Fruit fly (Drosophila melanogaster) whole organism, embryonic: ENCODE measurements around the gene CG8379.

Experiments used
- Aef1 ChIP-seq: fragments of 200-800 bp; sonication (Bioruptor generic); IDR thresholded peaks from 3 replicates; pipeline ENCODE4 v1.3.6; 2022; ENCODE audit warnings: missing biosample characterization, missing genetic modification characterization
- CG11398 ChIP-seq: fragments of 200-800 bp; sonication (Bioruptor generic); optimal IDR thresholded peaks from 2 replicates; lab custom pipeline; 2016; ENCODE audit warnings: missing biosample characterization, missing genetic modification characterization
- CG12155 ChIP-seq: fragments of 200-800 bp; sonication (Bioruptor generic); optimal IDR thresholded peaks from 3 replicates; lab custom pipeline; 2016; ENCODE audit warnings: missing biosample characterization, missing genetic modification characterization
- CG12236 ChIP-seq: fragments of 200-800 bp; sonication (Bioruptor generic); optimal IDR thresholded peaks from 2 replicates; lab custom pipeline; 2016; ENCODE audit warnings: missing biosample characterization, missing genetic modification characterization
- CG12299 ChIP-seq: fragments of 200-800 bp; sonication (Bioruptor generic); optimal IDR thresholded peaks from 2 replicates; lab custom pipeline; 2018; ENCODE audit warnings: missing biosample characterization, mild to moderate bottlenecking, missing genetic modification characterization
- CG12942 ChIP-seq: fragments of 200-800 bp; sonication (Bioruptor generic); optimal IDR thresholded peaks from 3 replicates; lab custom pipeline; 2016; ENCODE audit warnings: missing biosample characterization, missing genetic modification characterization
- CG13296 ChIP-seq: fragments of 200-800 bp; sonication (Bioruptor generic); optimal IDR thresholded peaks from 3 replicates; lab custom pipeline; 2018; ENCODE audit warnings: missing biosample characterization, mild to moderate bottlenecking, missing genetic modification characterization
- CG15269 ChIP-seq: fragments of 200-800 bp; sonication (Bioruptor generic); optimal IDR thresholded peaks from 2 replicates; lab custom pipeline; 2018; ENCODE audit warnings: missing biosample characterization, mild to moderate bottlenecking, missing genetic modification characterization, moderate library complexity
- CG15601 ChIP-seq: fragments of 200-800 bp; sonication (Bioruptor generic); optimal IDR thresholded peaks from 3 replicates; lab custom pipeline; 2019; ENCODE audit warnings: missing biosample characterization, mild to moderate bottlenecking, missing genetic modification characterization, moderate library complexity
- CG17359 ChIP-seq: fragments of 200-800 bp; sonication (Bioruptor generic); optimal IDR thresholded peaks from 3 replicates; lab custom pipeline; 2018; ENCODE audit warnings: missing biosample characterization, mild to moderate bottlenecking, missing genetic modification characterization, moderate library complexity
- CG18619 ChIP-seq: fragments of 200-800 bp; sonication (Bioruptor generic); optimal IDR thresholded peaks from 3 replicates; lab custom pipeline; 2017; ENCODE audit warnings: missing biosample characterization, mild to moderate bottlenecking, missing genetic modification characterization
- CG31224 ChIP-seq: fragments of 200-800 bp; sonication (Bioruptor generic); IDR thresholded peaks from 2 replicates; pipeline ENCODE4 v1.3.6; 2022; ENCODE audit warnings: missing biosample characterization, missing genetic modification characterization
- CG4617 ChIP-seq: fragments of 200-800 bp; sonication (Bioruptor generic); optimal IDR thresholded peaks from 3 replicates; lab custom pipeline; 2016; ENCODE audit warnings: missing biosample characterization, missing genetic modification characterization, borderline replicate concordance
- CG6272 ChIP-seq: fragments of 200-800 bp; sonication (Bioruptor generic); IDR thresholded peaks from 2 replicates; pipeline ENCODE4 v1.3.6; 2022; ENCODE audit warnings: missing biosample characterization, missing genetic modification characterization
- CG7786 ChIP-seq: fragments of 200-800 bp; sonication (Bioruptor generic); optimal IDR thresholded peaks from 2 replicates; lab custom pipeline; 2016; ENCODE audit warnings: missing biosample characterization, missing genetic modification characterization
- CG8281 ChIP-seq: fragments of 200-800 bp; sonication (Bioruptor generic); optimal IDR thresholded peaks from 2 replicates; lab custom pipeline; 2018; ENCODE audit warnings: missing biosample characterization, mild to moderate bottlenecking, missing genetic modification characterization, moderate library complexity
- CG8359 ChIP-seq: fragments of 200-800 bp; sonication (Bioruptor generic); optimal IDR thresholded peaks from 2 replicates; lab custom pipeline; 2017; ENCODE audit warnings: missing biosample characterization, mild to moderate bottlenecking, missing genetic modification characterization, borderline replicate concordance
- Camta ChIP-seq: fragments of 200-800 bp; sonication (Bioruptor generic); optimal IDR thresholded peaks from 2 replicates; lab custom pipeline; 2016; ENCODE audit warnings: missing biosample characterization, missing genetic modification characterization
- Dip3 ChIP-seq: fragments of 200-800 bp; sonication (Bioruptor generic); optimal IDR thresholded peaks from 3 replicates; lab custom pipeline; 2016; ENCODE audit warnings: missing biosample characterization, missing genetic modification characterization
- Dp ChIP-seq: fragments of 200-800 bp; sonication (Bioruptor generic); optimal IDR thresholded peaks from 2 replicates; lab custom pipeline; 2018; ENCODE audit warnings: missing biosample characterization, mild to moderate bottlenecking, missing genetic modification characterization, moderate library complexity
- Eip74EF ChIP-seq, 2 experiments: fragments of 200-800 bp in 1 of 2; fragments of >200 bp in 1 of 2; sonication (Bioruptor generic) in 1 of 2; optimal IDR thresholded peaks; 2 replicates each; lab custom pipeline; 2017 to 2019; ENCODE audit warnings: missing biosample characterization in 2 of 2, missing genetic modification characterization in 2 of 2, mild to moderate bottlenecking in 1 of 2, moderate library complexity in 1 of 2
- Fer2 ChIP-seq: fragments of 200-800 bp; sonication (Bioruptor generic); optimal IDR thresholded peaks from 2 replicates; lab custom pipeline; 2018; ENCODE audit warnings: missing biosample characterization, mild to moderate bottlenecking, missing genetic modification characterization, moderate library complexity
- Hr78 ChIP-seq, 2 experiments: fragments of 200-800 bp in 1 of 2; fragments of >200 bp in 1 of 2; sonication (Bioruptor generic) in 1 of 2; optimal IDR thresholded peaks; 2 replicates each; lab custom pipeline; 2017 to 2019; ENCODE audit warnings: missing biosample characterization in 2 of 2, missing genetic modification characterization in 2 of 2, mild to moderate bottlenecking in 1 of 2, moderate library complexity in 1 of 2
- NC2α ChIP-seq: fragments of 200-800 bp; sonication (Bioruptor generic); optimal IDR thresholded peaks from 2 replicates; lab custom pipeline; 2016; ENCODE audit warnings: missing biosample characterization, missing genetic modification characterization
- Neu2 ChIP-seq: fragments of 200-800 bp; sonication (Bioruptor generic); optimal IDR thresholded peaks from 3 replicates; lab custom pipeline; 2016; ENCODE audit warnings: missing biosample characterization, missing genetic modification characterization, borderline replicate concordance
- Nf-YA ChIP-seq: fragments of 200-800 bp; sonication (Bioruptor generic); IDR thresholded peaks from 2 replicates; pipeline ENCODE4 v1.3.6; 2022; ENCODE audit warnings: missing biosample characterization, missing genetic modification characterization
- Nf-YB ChIP-seq: fragments of 200-800 bp; sonication (Bioruptor generic); optimal IDR thresholded peaks from 3 replicates; lab custom pipeline; 2019; ENCODE audit warnings: missing biosample characterization, mild to moderate bottlenecking, missing genetic modification characterization, moderate library complexity
- Stat92E ChIP-seq, 3 experiments: fragments of >200 bp in 2 of 3; fragments of 200-800 bp in 1 of 3; sonication (Bioruptor generic) in 1 of 3; optimal IDR thresholded peaks; 2 replicates each; lab custom pipeline; 2017 to 2019; ENCODE audit warnings: missing biosample characterization in 3 of 3, missing genetic modification characterization in 3 of 3, mild to moderate bottlenecking in 1 of 3, moderate library complexity in 1 of 3
- Tbp ChIP-seq: fragments of >200 bp; optimal IDR thresholded peaks from 2 replicates; lab custom pipeline; 2018; ENCODE audit warnings: missing biosample characterization, missing genetic modification characterization
- abd-A ChIP-seq: fragments of 200-800 bp; sonication (Bioruptor generic); optimal IDR thresholded peaks from 3 replicates; lab custom pipeline; 2019; ENCODE audit warnings: missing biosample characterization, mild to moderate bottlenecking, missing genetic modification characterization, moderate library complexity
- bcd ChIP-seq: fragments of 200-800 bp; sonication (Bioruptor generic); optimal IDR thresholded peaks from 2 replicates; lab custom pipeline; 2017; ENCODE audit warnings: missing biosample characterization, mild to moderate bottlenecking, missing genetic modification characterization
- cato ChIP-seq: fragments of 200-800 bp; sonication (Bioruptor generic); optimal IDR thresholded peaks from 2 replicates; lab custom pipeline; 2016; ENCODE audit warnings: missing biosample characterization, missing genetic modification characterization, borderline replicate concordance
- crol ChIP-seq: fragments of 200-800 bp; sonication (Bioruptor generic); IDR thresholded peaks from 2 replicates; pipeline ENCODE4 v1.3.6; 2022; ENCODE audit warnings: missing biosample characterization, missing genetic modification characterization
- dpn ChIP-seq, 2 experiments: fragments of 200-800 bp; sonication (Bioruptor generic); optimal IDR thresholded peaks; 3 replicates each; lab custom pipeline; 2016; ENCODE audit warnings: missing biosample characterization in 2 of 2, missing genetic modification characterization in 2 of 2
- eve ChIP-seq, 2 experiments: fragments of >200 bp; optimal IDR thresholded peaks; 2 replicates each; lab custom pipeline; 2017; ENCODE audit warnings: missing biosample characterization in 2 of 2, missing genetic modification characterization in 2 of 2
- fd3F ChIP-seq: fragments of 200-800 bp; sonication (Bioruptor generic); optimal IDR thresholded peaks from 2 replicates; lab custom pipeline; 2018; ENCODE audit warnings: missing biosample characterization, mild to moderate bottlenecking, missing genetic modification characterization, moderate library complexity
- fd64A ChIP-seq: fragments of 200-800 bp; sonication (Bioruptor generic); optimal IDR thresholded peaks from 3 replicates; lab custom pipeline; 2018; ENCODE audit warnings: missing biosample characterization, mild to moderate bottlenecking, missing genetic modification characterization
- ftz-f1 ChIP-seq: fragments of 200-800 bp; sonication (Bioruptor generic); optimal IDR thresholded peaks from 2 replicates; lab custom pipeline; 2016; ENCODE audit warnings: missing biosample characterization, missing genetic modification characterization
- gt ChIP-seq: fragments of 200-800 bp; sonication (Bioruptor generic); IDR thresholded peaks from 2 replicates; pipeline ENCODE4 v1.3.6; 2022; ENCODE audit warnings: missing biosample characterization, missing genetic modification characterization
- h ChIP-seq: fragments of >200 bp; optimal IDR thresholded peaks from 2 replicates; lab custom pipeline; 2017
- kah ChIP-seq: fragments of 200-800 bp; sonication (Bioruptor generic); optimal IDR thresholded peaks from 2 replicates; lab custom pipeline; 2018; ENCODE audit warnings: missing biosample characterization, mild to moderate bottlenecking, missing genetic modification characterization
- lab ChIP-seq: fragments of 200-800 bp; sonication (Bioruptor generic); optimal IDR thresholded peaks from 3 replicates; lab custom pipeline; 2017; ENCODE audit warnings: missing biosample characterization, missing genetic modification characterization, mild to moderate bottlenecking, moderate library complexity, missing genetic modification reagents
- lov ChIP-seq, 2 experiments: fragments of 200-800 bp in 1 of 2; fragments of >200 bp in 1 of 2; sonication (Bioruptor generic) in 1 of 2; IDR thresholded peaks in 1 of 2; optimal IDR thresholded peaks in 1 of 2; 2 replicates in 1 of 2; 3 replicates in 1 of 2; pipeline versions ENCODE4 v1.3.6 to Lab custom; 2017 to 2022; ENCODE audit warnings: missing biosample characterization in 1 of 2, missing genetic modification characterization in 1 of 2
- mld ChIP-seq: fragments of 200-800 bp; sonication (Bioruptor generic); IDR thresholded peaks from 3 replicates; pipeline ENCODE4 v1.3.6; 2022; ENCODE audit warnings: missing biosample characterization, missing genetic modification characterization; ENCODE audit not compliant: partially characterized antibody
- pzg ChIP-seq: fragments of 200-800 bp; sonication (Bioruptor generic); optimal IDR thresholded peaks from 3 replicates; lab custom pipeline; 2018; ENCODE audit warnings: missing biosample characterization, mild to moderate bottlenecking, missing genetic modification characterization, moderate library complexity
- ro ChIP-seq: fragments of 200-800 bp; sonication (Bioruptor generic); IDR thresholded peaks from 2 replicates; pipeline ENCODE4 v1.3.6; 2022; ENCODE audit warnings: missing biosample characterization, missing genetic modification characterization
- sens ChIP-seq: fragments of 200-800 bp; sonication (Bioruptor generic); peaks from one replicate; lab custom pipeline; 2016; ENCODE audit warnings: missing biosample characterization, missing genetic modification characterization
- vvl ChIP-seq: fragments of 200-800 bp; sonication (Bioruptor generic); IDR thresholded peaks from 2 replicates; pipeline ENCODE4 v1.3.6; 2022; ENCODE audit warnings: missing biosample characterization, missing genetic modification characterization

The CG8379 gene

dm6 chr3R:8812342-8812966 is 11.8 kb upstream of the CG8379 start (continued):
- TF ChIP-seq lov (optimal IDR thresholded peaks at IDR 0.05; lab: Kevin White, UChicago): no peak
- no peak; the same call in 2 of the 3 replicates for TF ChIP-seq lov (GFP tag; IDR thresholded peaks at IDR 0.05; lab: Robert Waterston, UW)
- peak in 1 of 2 experiments; percentile 36 for TF ChIP-seq Hr78 (GFP tag; optimal IDR thresholded peaks at IDR 0.05; lab: Kevin White, UChicago)
- no peak for TF ChIP-seq Nf-YB (GFP tag; lab: Kevin White, UChicago)
- TF ChIP-seq CG17359: peak; percentile 63
- no peak for TF ChIP-seq fd64A (GFP tag; lab: Kevin White, UChicago)
- TF ChIP-seq lab: no peak
- TF ChIP-seq crol (GFP tag; lab: Robert Waterston, UW): peak; percentile 43; the same call in 1 of the 2 replicates
- no peak for TF ChIP-seq Dp (GFP tag; lab: Kevin White, UChicago)
- peak; percentile 23; the same call in 1 of the 2 replicates for TF ChIP-seq CG31224 (GFP tag; lab: Robert Waterston, UW)
- no peak for TF ChIP-seq CG12236 (GFP tag; lab: Kevin White, UChicago)
- TF ChIP-seq CG4617: no peak
- TF ChIP-seq CG15601 (tag; lab: Kevin White, UChicago): peak; percentile 12
- TF ChIP-seq CG8359 (GFP tag; lab: Kevin White, UChicago): no peak
- no peak for TF ChIP-seq mld (GFP tag; lab: Robert Waterston, UW)
- no peak for TF ChIP-seq CG12299
- TF ChIP-seq CG13296 (GFP tag; lab: Kevin White, UChicago): peak; percentile 40
- peak; percentile 11 for TF ChIP-seq CG11398 (GFP tag; lab: Kevin White, UChicago)
- no peak for TF ChIP-seq cato
- 0 out of 2 replicates have a peak, but pooled peaks have one; percentile 13 for TF ChIP-seq Nf-YA
- TF ChIP-seq CG18619 (GFP tag; lab: Kevin White, UChicago): no peak
- TF ChIP-seq CG6272: peak; percentile 53; the same call in 1 of the 2 replicates
- TF ChIP-seq dpn (GFP tag; optimal IDR thresholded peaks at IDR 0.05; lab: Kevin White, UChicago): peak; percentile 43 to 44
- TF ChIP-seq Stat92E (GFP tag; optimal IDR thresholded peaks at IDR 0.05; lab: Kevin White, UChicago): peak in 1 of 3 experiments; percentile 34
- peak; percentile 20 for TF ChIP-seq kah (GFP tag; lab: Kevin White, UChicago)
- no peak for TF ChIP-seq h (lab: Kevin White, UChicago)
- TF ChIP-seq CG12155 (GFP tag; lab: Kevin White, UChicago): peak; percentile 35
- no peak for TF ChIP-seq pzg
- TF ChIP-seq gt (GFP tag; lab: Robert Waterston, UW): no peak
- peak; percentile 48 for TF ChIP-seq abd-A (tag; lab: Kevin White, UChicago)
- TF ChIP-seq Dip3 (GFP tag; lab: Kevin White, UChicago): peak; percentile 13
- no peak for TF ChIP-seq Neu2 (GFP tag; lab: Kevin White, UChicago)
- no peak for TF ChIP-seq NC2α (GFP tag; lab: Kevin White, UChicago)
- TF ChIP-seq vvl (GFP tag; lab: Robert Waterston, UW): peak; percentile 83
- TF ChIP-seq ftz-f1: no peak
- TF ChIP-seq bcd: no peak
- peak; percentile 12 for TF ChIP-seq Fer2 (tag; lab: Kevin White, UChicago)
- TF ChIP-seq sens (GFP tag; lab: Kevin White, UChicago): peak; percentile 92
- peak; percentile 40 for TF ChIP-seq Camta
- peak; percentile 47; the same call in 2 of the 3 replicates for TF ChIP-seq Aef1 (GFP tag; lab: Robert Waterston, UW)
- TF ChIP-seq CG12942 (GFP tag; lab: Kevin White, UChicago): peak; percentile 7
- peak in 1 of 2 experiments; percentile 83 for TF ChIP-seq eve (GFP tag; optimal IDR thresholded peaks at IDR 0.05; lab: Kevin White, UChicago)
- no peak for TF ChIP-seq fd3F (GFP tag; lab: Kevin White, UChicago)
- TF ChIP-seq Tbp: no peak
- no peak for TF ChIP-seq ro (GFP tag; lab: Robert Waterston, UW)
- TF ChIP-seq Eip74EF (GFP tag; optimal IDR thresholded peaks at IDR 0.05; lab: Kevin White, UChicago): no peak
- TF ChIP-seq CG15269 (tag; lab: Kevin White, UChicago): peak; percentile 63
- TF ChIP-seq CG8281: no peak
- TF ChIP-seq CG7786 (GFP tag; lab: Kevin White, UChicago): peak; percentile 36
